Worm (Caenorhabditis elegans) whole organism, L4 larva: ENCODE data around the gene msp-32.

Experiments used
- D1046.2 ChIP-seq: fragments of 200-800 bp; sonication (Bioruptor generic); IDR thresholded peaks from 2 replicates; pipeline ENCODE4 v1.3.6; 2022; ENCODE audit warnings: missing genetic modification characterization, missing compliant biosample characterization
- F26F4.8 ChIP-seq: fragments of 200-800 bp; sonication (Bioruptor generic); conservative IDR thresholded peaks from 2 replicates; pipeline ENCODE4 v1.3.6; 2022; ENCODE audit warnings: missing genetic modification characterization, missing compliant biosample characterization
- F37D6.2 ChIP-seq: sonication (generic microtip); optimal IDR thresholded peaks from 2 replicates; lab custom pipeline; 2016; ENCODE audit warnings: mild to moderate bottlenecking, missing genetic modification characterization, missing compliant biosample characterization
- F49E8.2 ChIP-seq: sonication (generic microtip); optimal IDR thresholded peaks from 2 replicates; lab custom pipeline; 2016; ENCODE audit warnings: missing compliant biosample characterization, mild to moderate bottlenecking, missing genetic modification characterization, borderline replicate concordance
- R02D3.7 ChIP-seq: fragments of 150-350 bp; sonication (generic microtip); optimal IDR thresholded peaks from 3 replicates; lab custom pipeline; 2014; ENCODE audit warnings: missing biosample characterization, missing genetic modification characterization
- T20F7.1 ChIP-seq: fragments of 200-800 bp; sonication (Bioruptor generic); optimal IDR thresholded peaks from 2 replicates; lab custom pipeline; 2018; ENCODE audit warnings: mild to moderate bottlenecking, missing genetic modification characterization, missing compliant biosample characterization
- T26A8.4 ChIP-seq: fragments of 200-800 bp; sonication (Bioruptor generic); IDR thresholded peaks from 2 replicates; pipeline ENCODE4 v1.3.6; 2022; ENCODE audit warnings: missing genetic modification characterization, missing compliant biosample characterization
- Y48G9A.11 ChIP-seq: fragments of 200-800 bp; sonication (Bioruptor generic); IDR thresholded peaks from 2 replicates; pipeline ENCODE4 v1.3.6; 2022; ENCODE audit warnings: missing genetic modification reagents, missing genetic modification characterization, missing compliant biosample characterization
- Y5F2A.4 ChIP-seq: fragments of 200-800 bp; sonication (Bioruptor generic); optimal IDR thresholded peaks from 2 replicates; lab custom pipeline; 2018; ENCODE audit warnings: mild to moderate bottlenecking, missing genetic modification characterization, missing compliant biosample characterization
- Y75B8A.6 ChIP-seq: fragments of 200-800 bp; sonication (Bioruptor generic); IDR thresholded peaks from 2 replicates; pipeline ENCODE4 v1.3.6; 2022; ENCODE audit warnings: missing genetic modification reagents, missing genetic modification characterization, missing compliant biosample characterization
- ZK337.2 ChIP-seq: fragments of 200-800 bp; sonication (Bioruptor generic); IDR thresholded peaks from 2 replicates; pipeline ENCODE4 v1.3.6; 2022; ENCODE audit warnings: missing genetic modification reagents, missing genetic modification characterization, missing compliant biosample characterization
- aha-1 ChIP-seq: fragments of 150-350 bp; peaks from one replicate; lab custom pipeline; 2014; ENCODE audit warnings: missing biosample characterization, missing genetic modification characterization
- ama-1 ChIP-seq: fragments of 150-350 bp; optimal IDR thresholded peaks from 2 replicates; lab custom pipeline; 2014; ENCODE audit warnings: inconsistent platforms, mixed read lengths
- ceh-28 ChIP-seq: fragments of 150-350 bp; optimal IDR thresholded peaks from 2 replicates; lab custom pipeline; 2014; ENCODE audit warnings: missing biosample characterization, missing genetic modification reagents, missing genetic modification characterization
- ceh-44 ChIP-seq: fragments of 200-800 bp; sonication (Bioruptor generic); IDR thresholded peaks from 2 replicates; pipeline ENCODE4 v1.3.6; 2022; ENCODE audit warnings: missing genetic modification reagents, missing genetic modification characterization, missing compliant biosample characterization
- cey-2 ChIP-seq: sonication (generic microtip); optimal IDR thresholded peaks from 3 replicates; lab custom pipeline; 2017; ENCODE audit warnings: missing genetic modification characterization, mild to moderate bottlenecking, missing compliant biosample characterization, antibody characterized with exemption, borderline replicate concordance; ENCODE audit not compliant: insufficient read depth
- daf-16 ChIP-seq, 3 experiments: sonication (generic microtip); optimal IDR thresholded peaks; 2 replicates each; lab custom pipeline; 2016 to 2017; ENCODE audit warnings: missing genetic modification characterization in 3 of 3, missing genetic modification reagents in 3 of 3, mild to moderate bottlenecking in 2 of 3, missing compliant biosample characterization in 2 of 3, missing biosample characterization in 1 of 3, moderate library complexity in 1 of 3
- dmd-6 ChIP-seq: fragments of 200-800 bp; sonication (Bioruptor generic); IDR thresholded peaks from 2 replicates; pipeline ENCODE4 v1.3.6; 2022; ENCODE audit warnings: missing genetic modification reagents, missing genetic modification characterization, missing compliant biosample characterization
- dmd-8 ChIP-seq: fragments of 200-800 bp; sonication (Bioruptor generic); IDR thresholded peaks from 2 replicates; pipeline ENCODE4 v1.3.6; 2022; ENCODE audit warnings: missing genetic modification characterization, missing compliant biosample characterization
- duxl-1 ChIP-seq: sonication (generic microtip); optimal IDR thresholded peaks from 2 replicates; lab custom pipeline; 2016; ENCODE audit warnings: mild to moderate bottlenecking, missing genetic modification characterization, moderate library complexity, missing compliant biosample characterization; ENCODE audit not compliant: poor library complexity
- dve-1 ChIP-seq: sonication (generic microtip); optimal IDR thresholded peaks from 2 replicates; lab custom pipeline; 2017; ENCODE audit warnings: antibody characterized with exemption, mild to moderate bottlenecking, missing genetic modification characterization, missing compliant biosample characterization; ENCODE audit not compliant: insufficient read depth
- egl-27 ChIP-seq: sonication (generic microtip); optimal IDR thresholded peaks from 3 replicates; lab custom pipeline; 2017; ENCODE audit warnings: missing biosample characterization, missing genetic modification reagents, missing genetic modification characterization
- egl-43 ChIP-seq: fragments of 200-800 bp; sonication (Bioruptor generic); IDR thresholded peaks from 2 replicates; pipeline ENCODE4 v1.3.6; 2022; ENCODE audit warnings: missing genetic modification reagents, missing genetic modification characterization, missing compliant biosample characterization
- gei-8 ChIP-seq: fragments of 200-800 bp; sonication (Bioruptor generic); optimal IDR thresholded peaks from 2 replicates; lab custom pipeline; 2018; ENCODE audit warnings: mild to moderate bottlenecking, missing genetic modification characterization, missing compliant biosample characterization
- hlh-11 ChIP-seq: fragments of 200-800 bp; sonication (Bioruptor generic); optimal IDR thresholded peaks from 2 replicates; lab custom pipeline; 2018; ENCODE audit warnings: mild to moderate bottlenecking, missing genetic modification characterization, missing compliant biosample characterization
- lin-13 ChIP-seq: fragments of 150-350 bp; optimal IDR thresholded peaks from 2 replicates; lab custom pipeline; 2014; ENCODE audit warnings: missing biosample characterization, missing genetic modification reagents, missing genetic modification characterization
- lin-38 ChIP-seq: fragments of 200-800 bp; sonication (Bioruptor generic); IDR thresholded peaks from 2 replicates; pipeline ENCODE4 v1.3.6; 2022; ENCODE audit warnings: missing genetic modification reagents, missing genetic modification characterization, missing compliant biosample characterization
- lsy-2 ChIP-seq, 2 experiments: fragments of 150-350 bp in 1 of 2; sonication (generic microtip) in 1 of 2; optimal IDR thresholded peaks; 2 replicates each; lab custom pipeline; 2014 to 2017; ENCODE audit warnings: missing biosample characterization in 2 of 2, missing genetic modification characterization in 2 of 2
- mep-1 ChIP-seq: fragments of 150-350 bp; sonication (generic microtip); optimal IDR thresholded peaks from 3 replicates; lab custom pipeline; 2014; ENCODE audit warnings: missing biosample characterization, missing genetic modification characterization
- mxl-3 ChIP-seq: fragments of 200-800 bp; sonication (Bioruptor generic); optimal IDR thresholded peaks from 2 replicates; lab custom pipeline; 2018; ENCODE audit warnings: mild to moderate bottlenecking, missing genetic modification characterization, missing compliant biosample characterization
- nhr-102 ChIP-seq: sonication (generic microtip); optimal IDR thresholded peaks from 2 replicates; lab custom pipeline; 2016; ENCODE audit warnings: mild to moderate bottlenecking, missing genetic modification characterization, moderate library complexity, missing compliant biosample characterization
- nhr-111 ChIP-seq: fragments of 200-800 bp; sonication (Bioruptor generic); optimal IDR thresholded peaks from 2 replicates; lab custom pipeline; 2018; ENCODE audit warnings: mild to moderate bottlenecking, missing genetic modification characterization, missing compliant biosample characterization
- nhr-25 ChIP-seq: sonication (generic microtip); optimal IDR thresholded peaks from 2 replicates; lab custom pipeline; 2017; ENCODE audit warnings: missing genetic modification characterization, mild to moderate bottlenecking, missing compliant biosample characterization, antibody characterized with exemption, moderate library complexity, borderline replicate concordance; ENCODE audit not compliant: insufficient read depth
- nhr-42 ChIP-seq: fragments of 200-800 bp; sonication (Bioruptor generic); IDR thresholded peaks from 2 replicates; pipeline ENCODE4 v1.3.6; 2022; ENCODE audit warnings: missing genetic modification characterization, missing compliant biosample characterization
- nhr-6 ChIP-seq: fragments of 150-350 bp; optimal IDR thresholded peaks from 2 replicates; lab custom pipeline; 2014; ENCODE audit warnings: missing biosample characterization, missing genetic modification characterization
- nhr-77 ChIP-seq: fragments of 150-350 bp; optimal IDR thresholded peaks from 2 replicates; lab custom pipeline; 2014; ENCODE audit warnings: missing biosample characterization, missing genetic modification characterization
- pha-4 ChIP-seq, 2 experiments: fragments of 150-350 bp in 1 of 2; fragments of 200-800 bp in 1 of 2; sonication (Bioruptor generic) in 1 of 2; IDR thresholded peaks in 1 of 2; optimal IDR thresholded peaks in 1 of 2; 2 replicates each; pipeline versions ENCODE4 v1.3.6 to Lab custom; 2014 to 2022; ENCODE audit warnings: missing genetic modification characterization in 2 of 2, missing genetic modification reagents in 2 of 2, missing biosample characterization in 1 of 2, missing compliant biosample characterization in 1 of 2
- php-3 ChIP-seq: fragments of 200-800 bp; sonication (Bioruptor generic); IDR thresholded peaks from 2 replicates; pipeline ENCODE4 v1.3.6; 2022; ENCODE audit warnings: missing genetic modification reagents, missing genetic modification characterization, missing compliant biosample characterization
- pqm-1 ChIP-seq: sonication (generic microtip); optimal IDR thresholded peaks from 2 replicates; lab custom pipeline; 2017; ENCODE audit warnings: missing biosample characterization, missing genetic modification characterization
- set-16 ChIP-seq: fragments of 200-800 bp; sonication (Bioruptor generic); IDR thresholded peaks from 2 replicates; pipeline ENCODE4 v1.3.6; 2022; ENCODE audit warnings: missing genetic modification reagents, missing genetic modification characterization, missing compliant biosample characterization
- snpc-4 ChIP-seq: fragments of 150-350 bp; optimal IDR thresholded peaks from 2 replicates; lab custom pipeline; 2014; ENCODE audit warnings: missing biosample characterization, missing genetic modification characterization
- unc-130 ChIP-seq: sonication (generic microtip); optimal IDR thresholded peaks from 2 replicates; lab custom pipeline; 2016; ENCODE audit warnings: missing genetic modification reagents, missing genetic modification characterization, missing compliant biosample characterization
- vab-7 ChIP-seq: fragments of 200-800 bp; sonication (Bioruptor generic); IDR thresholded peaks from 2 replicates; pipeline ENCODE4 v1.3.6; 2022; ENCODE audit warnings: missing genetic modification reagents, missing genetic modification characterization, missing compliant biosample characterization
- zfp-3 ChIP-seq: fragments of 200-800 bp; sonication (Bioruptor generic); conservative IDR thresholded peaks from 2 replicates; pipeline ENCODE4 v1.3.6; 2022; ENCODE audit warnings: missing genetic modification reagents, missing genetic modification characterization, missing compliant biosample characterization
- zip-11 ChIP-seq: fragments of 200-800 bp; sonication (Bioruptor generic); IDR thresholded peaks from 2 replicates; pipeline ENCODE4 v1.3.6; 2022; ENCODE audit warnings: missing genetic modification characterization, missing compliant biosample characterization
- ztf-11 ChIP-seq: fragments of 150-350 bp; optimal IDR thresholded peaks from 2 replicates; lab custom pipeline; 2014; ENCODE audit warnings: missing biosample characterization, missing genetic modification characterization
- ztf-7 ChIP-seq: fragments of 150-350 bp; optimal IDR thresholded peaks from 2 replicates; lab custom pipeline; 2014; ENCODE audit warnings: missing biosample characterization, missing genetic modification characterization

msp-32 gene

DNA sequence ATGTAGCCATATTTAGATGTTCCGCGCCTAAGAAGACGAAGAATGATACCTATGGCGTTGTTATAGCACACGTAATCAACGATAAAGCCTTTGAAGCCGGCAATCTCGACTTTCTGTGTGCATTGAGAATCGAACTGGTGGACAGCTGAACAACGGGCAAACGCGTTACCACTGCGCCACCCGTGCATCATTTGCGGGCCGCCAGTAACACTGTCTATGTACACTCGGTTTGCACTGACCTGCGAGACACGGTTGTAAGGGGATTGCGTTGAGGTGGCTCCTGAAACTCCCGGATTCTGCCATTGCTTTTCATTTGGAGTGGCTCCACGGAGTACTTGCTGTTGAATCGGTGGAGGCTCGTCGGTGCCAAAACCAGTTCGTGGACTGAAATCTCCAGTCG, 43.8 kb downstream of the msp-32 start (continued):
- peak; percentile 54 for TF ChIP-seq F49E8.2 (tag; lab: Kevin White, UChicago)
- TF ChIP-seq mxl-3 (GFP tag; lab: Kevin White, UChicago), result peak; percentile 7
- TF ChIP-seq R02D3.7 (tag; lab: Kevin White, UChicago), result no peak
- TF ChIP-seq ztf-7 (tag; lab: Kevin White, UChicago), result no peak
- peak; percentile 76 for TF ChIP-seq lin-38 (GFP tag; lab: Robert Waterston, UW)
- TF ChIP-seq egl-27 (tag; lab: Kevin White, UChicago), result no peak
- peak; percentile 71; the same call in 1 of the 2 replicates for TF ChIP-seq D1046.2 (GFP tag; lab: Robert Waterston, UW)
- TF ChIP-seq Y75B8A.6 (GFP tag; lab: Robert Waterston, UW), result peak; percentile 74; the same call in 1 of the 2 replicates
- TF ChIP-seq unc-130 (GFP tag; lab: Kevin White, UChicago), result peak; percentile 66
- TF ChIP-seq dmd-6, result peak; percentile 47
- TF ChIP-seq nhr-111 (GFP tag; lab: Kevin White, UChicago), result peak; percentile 38
- peak; percentile 84 for TF ChIP-seq dmd-8
- peak; percentile 69 for TF ChIP-seq vab-7 (GFP tag; lab: Robert Waterston, UW)
- TF ChIP-seq nhr-6 (tag; lab: Kevin White, UChicago), result peak; percentile 25
- peak; percentile 4 to 31 for TF ChIP-seq daf-16 (GFP tag; optimal IDR thresholded peaks at IDR 0.05; lab: Kevin White, UChicago)
- peak; percentile 37 for TF ChIP-seq daf-16 (tag; optimal IDR thresholded peaks at IDR 0.05; lab: Kevin White, UChicago)
- TF ChIP-seq F37D6.2 (tag; lab: Kevin White, UChicago), result no peak
- peak; percentile 81 for TF ChIP-seq pha-4 (GFP tag; IDR thresholded peaks at IDR 0.05; lab: Robert Waterston, UW)
- no peak for TF ChIP-seq pha-4 (tag; optimal IDR thresholded peaks at IDR 0.05; lab: Kevin White, UChicago)
- no peak for TF ChIP-seq ZK337.2 (GFP tag; lab: Robert Waterston, UW)
- TF ChIP-seq Y48G9A.11 (GFP tag; lab: Robert Waterston, UW), result peak; percentile 79
- peak; percentile 51 for TF ChIP-seq aha-1 (tag; lab: Kevin White, UChicago)
- peak; percentile 82 for TF ChIP-seq zfp-3 (GFP tag; lab: Robert Waterston, UW)
- TF ChIP-seq ama-1 (lab: Kevin White, UChicago), result peak; percentile 90
- TF ChIP-seq T26A8.4 (GFP tag; lab: Robert Waterston, UW), result peak; percentile 71
- TF ChIP-seq duxl-1 (tag; lab: Kevin White, UChicago), result peak; percentile 80
- no peak; the same call in 1 of the 2 replicates for TF ChIP-seq F26F4.8
- TF ChIP-seq nhr-42 (GFP tag; lab: Robert Waterston, UW), result peak; percentile 75
- peak; percentile 56 for TF ChIP-seq gei-8 (GFP tag; lab: Kevin White, UChicago)
- peak; percentile 55 for TF ChIP-seq lin-13 (GFP tag; lab: Kevin White, UChicago)
- TF ChIP-seq Y5F2A.4 (GFP tag; lab: Kevin White, UChicago), result peak; percentile 58

DNA sequence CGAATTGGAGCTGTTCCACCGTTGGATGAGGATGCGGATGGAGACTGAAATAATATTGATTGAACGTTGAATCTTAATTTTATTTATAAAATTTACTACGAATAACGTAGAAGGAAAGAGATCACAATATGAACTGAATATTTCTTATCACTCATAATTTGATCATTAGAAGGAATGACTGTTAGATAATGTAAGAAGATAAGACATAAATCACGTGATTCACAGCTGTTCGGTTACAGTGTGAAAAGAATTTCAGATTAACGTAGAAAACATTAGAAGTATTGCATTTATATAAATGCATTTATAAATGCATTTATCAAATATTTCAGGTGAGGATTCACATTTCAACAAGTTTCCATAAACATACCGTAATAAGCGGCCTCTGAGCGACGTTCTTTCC, 44.2 kb downstream of the msp-32 start:
- TF ChIP-seq ceh-28 (tag; lab: Kevin White, UChicago) (no peak), lsy-2 (tag; optimal IDR thresholded peaks at IDR 0.05; lab: Kevin White, UChicago) (no peak), nhr-111 (GFP tag; lab: Kevin White, UChicago) (no peak), nhr-25 (no peak), snpc-4 (no peak), egl-43 (GFP tag; lab: Robert Waterston, UW) (no peak), zip-11 (GFP tag; lab: Robert Waterston, UW) (no peak), php-3 (GFP tag; lab: Robert Waterston, UW) (no peak), nhr-42 (GFP tag; lab: Robert Waterston, UW) (no peak), nhr-6 (tag; lab: Kevin White, UChicago) (no peak), nhr-77 (tag; lab: Kevin White, UChicago) (peak; percentile 27), Y5F2A.4 (GFP tag; lab: Kevin White, UChicago) (no peak), ztf-11 (tag; lab: Kevin White, UChicago) (no peak), set-16 (GFP tag; lab: Robert Waterston, UW) (no peak), mep-1 (tag; lab: Kevin White, UChicago) (no peak), zfp-3 (GFP tag; lab: Robert Waterston, UW) (no peak), pqm-1 (peak; percentile 73), F37D6.2 (tag; lab: Kevin White, UChicago) (no peak), pha-4 (GFP tag; IDR thresholded peaks at IDR 0.05; lab: Robert Waterston, UW) (no peak; the same call in 1 of the 2 replicates), pha-4 (tag; optimal IDR thresholded peaks at IDR 0.05; lab: Kevin White, UChicago) (no peak), T20F7.1 (peak; percentile 12), dve-1 (tag; lab: Kevin White, UChicago) (peak; percentile 84), ztf-7 (tag; lab: Kevin White, UChicago) (peak; percentile 27), nhr-102 (tag; lab: Kevin White, UChicago) (no peak), cey-2 (tag; lab: Kevin White, UChicago) (no peak), hlh-11 (tag; lab: Kevin White, UChicago) (peak; percentile 82), ceh-44 (no peak)
